Fruit fly (Drosophila melanogaster): ENCODE results near the gene slgA.

Gene slgA

DNA sequence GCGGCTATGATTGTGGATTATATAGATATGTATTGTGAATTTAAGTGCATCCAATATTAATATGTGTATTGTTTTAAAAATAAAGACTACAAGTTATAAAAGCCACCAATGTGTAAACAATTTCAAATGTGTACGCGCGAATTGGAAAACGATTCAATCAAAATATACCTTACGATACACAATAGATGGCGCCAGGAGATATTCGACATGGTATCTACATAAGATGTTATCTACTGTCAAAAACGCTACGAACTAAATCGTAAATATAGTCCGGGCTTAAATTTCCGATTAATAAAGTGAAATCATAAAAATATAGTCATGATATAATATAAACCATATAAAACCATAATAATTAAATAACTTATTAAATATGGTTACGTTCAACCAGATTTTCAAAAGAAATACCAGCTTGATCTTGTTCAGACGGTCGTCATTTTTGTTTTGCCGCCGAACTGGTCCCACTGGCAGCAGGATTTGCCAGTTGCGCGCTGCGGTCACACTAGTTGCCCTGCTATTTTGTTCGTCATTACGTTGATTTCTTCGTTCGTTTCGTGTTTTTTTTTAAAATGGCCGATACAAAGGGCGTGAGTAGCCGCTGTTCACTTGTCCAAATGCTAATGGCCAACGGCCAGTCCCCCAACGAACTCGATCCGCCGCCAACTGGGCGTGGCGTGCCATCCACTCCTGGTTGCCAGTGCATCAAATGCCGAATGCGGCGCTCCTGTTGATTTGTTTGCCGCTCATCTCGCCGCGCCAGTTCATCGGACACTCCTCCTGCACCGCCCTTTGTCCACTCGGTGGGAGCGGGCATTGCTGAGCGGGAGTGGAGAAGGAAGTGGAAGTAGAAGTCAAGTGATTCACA is 15.8 kb upstream of the slgA start, which contains the start of gene Septin1 (continued):
- TF ChIP-seq gcm (GFP tag; optimal IDR thresholded peaks at IDR 0.05) (no peak), H2.0 (GFP tag; IDR thresholded peaks at IDR 0.05) (no peak), dimm (GFP tag; IDR thresholded peaks at IDR 0.05) (no peak), CG3726 (GFP tag; IDR thresholded peaks at IDR 0.05) (no peak), kah (GFP tag; optimal IDR thresholded peaks at IDR 0.05) (no peak), CG9215 (GFP tag; IDR thresholded peaks at IDR 0.05) (no peak), CG2199 (GFP tag; IDR thresholded peaks at IDR 0.05) (no peak), gsb (GFP tag; IDR thresholded peaks at IDR 0.05) (no peak), Kr (GFP tag; optimal IDR thresholded peaks at IDR 0.05) (no peak), eyg (GFP tag; optimal IDR thresholded peaks at IDR 0.05) (no peak), CG1792 (GFP tag; optimal IDR thresholded peaks at IDR 0.05) (no peak), ftz-f1 (GFP tag; optimal IDR thresholded peaks at IDR 0.05) (no peak), CG10543 (GFP tag; optimal IDR thresholded peaks at IDR 0.05) (no peak), CG7987 (GFP tag; optimal IDR thresholded peaks at IDR 0.05) (no peak), CG3407 (GFP tag; optimal IDR thresholded peaks at IDR 0.05) (no peak), esg (GFP tag; conservative IDR thresholded peaks at IDR 0.05) (no peak), wor (GFP tag; IDR thresholded peaks at IDR 0.05) (no peak), Eip74EF (GFP tag; optimal IDR thresholded peaks at IDR 0.05) (no peak), sqz (GFP tag; optimal IDR thresholded peaks at IDR 0.05) (no peak), CG12071 (GFP tag; optimal IDR thresholded peaks at IDR 0.05) (no peak), Hr39 (optimal IDR thresholded peaks at IDR 0.05) (no peak), CG11560 (tag; IDR thresholded peaks at IDR 0.05) (no peak), CG10565 (GFP tag; optimal IDR thresholded peaks at IDR 0.05) (no peak), Xbp1 (GFP tag; optimal IDR thresholded peaks at IDR 0.05) (no peak), ro (GFP tag; IDR thresholded peaks at IDR 0.05) (no peak), chn (GFP tag; optimal IDR thresholded peaks at IDR 0.05) (no peak), stc (GFP tag; IDR thresholded peaks at IDR 0.05) (no peak), CG10979 (tag; optimal IDR thresholded peaks at IDR 0.05) (no peak), CG9797 (GFP tag; optimal IDR thresholded peaks at IDR 0.05) (peak; percentile 94), CoRest (tag; optimal IDR thresholded peaks at IDR 0.05) (peak; percentile 16), CG9609 (GFP tag; optimal IDR thresholded peaks at IDR 0.05) (no peak), lola (GFP tag; optimal IDR thresholded peaks at IDR 0.05) (no peak), CG6175 (GFP tag; IDR thresholded peaks at IDR 0.05) (no peak), Atf6 (GFP tag; IDR thresholded peaks at IDR 0.05) (no peak), Ets97D (GFP tag; optimal IDR thresholded peaks at IDR 0.05) (peak; percentile 4), Six4 (GFP tag; optimal IDR thresholded peaks at IDR 0.05) (no peak), CG2712 (tag; optimal IDR thresholded peaks at IDR 0.05) (peak; percentile 29), fd3F (GFP tag; optimal IDR thresholded peaks at IDR 0.05) (no peak), CG13287 (GFP tag; IDR thresholded peaks at IDR 0.05; ENCODE audit: partially characterized antibody) (peak; percentile 31; the same call in 1 of the 2 replicates), CG17361 (GFP tag; IDR thresholded peaks at IDR 0.05) (no peak; the same call in 2 of the 3 replicates), B-H1 (GFP tag; IDR thresholded peaks at IDR 0.05) (no peak), CG4328 (GFP tag; optimal IDR thresholded peaks at IDR 0.05) (no peak), nerfin-2 (GFP tag; IDR thresholded peaks at IDR 0.05; ENCODE audit: partially characterized antibody) (no peak), hb (GFP tag; IDR thresholded peaks at IDR 0.05; ENCODE audit: partially characterized antibody) (no peak), yki (optimal IDR thresholded peaks at IDR 0.05) (no peak), Sox100B (GFP tag; optimal IDR thresholded peaks at IDR 0.05) (no peak), CG31224 (GFP tag; IDR thresholded peaks at IDR 0.05) (no peak), tup (GFP tag; optimal IDR thresholded peaks at IDR 0.05) (no peak), grn (GFP tag; optimal IDR thresholded peaks at IDR 0.05) (no peak), btn (GFP tag; optimal IDR thresholded peaks at IDR 0.05) (no peak), sisA (GFP tag; IDR thresholded peaks at IDR 0.05) (no peak)

Measured in whole organism, embryonic.